Worm (Caenorhabditis elegans) whole organism, L1 larva: ENCODE data around the gene farl-11.
A peak's percentile ranks its signal among the peaks of the same experiment; 100 is the strongest.
"Not testable (repeated sequence)": the region's sequence is repeated elsewhere in the genome, so short reads cannot be mapped to it uniquely, and the experiment has no call there.

ENCODE experiments used
- ama-1 ChIP-seq: fragments of 150-350 bp; optimal IDR thresholded peaks from 2 replicates; lab custom pipeline; 2014
- blmp-1 ChIP-seq: fragments of 150-350 bp; optimal IDR thresholded peaks from 2 replicates; lab custom pipeline; 2014; ENCODE audit warnings: missing biosample characterization, missing genetic modification characterization
- ceh-63 ChIP-seq: fragments of 200-800 bp; sonication (Bioruptor generic); optimal IDR thresholded peaks from 2 replicates; lab custom pipeline; 2018; ENCODE audit warnings: mild to moderate bottlenecking, missing genetic modification characterization, missing compliant biosample characterization
- ceh-8 ChIP-seq: fragments of 200-800 bp; sonication (Bioruptor generic); optimal IDR thresholded peaks from 2 replicates; lab custom pipeline; 2018; ENCODE audit warnings: mild to moderate bottlenecking, missing genetic modification characterization, moderate library complexity, missing compliant biosample characterization
- ceh-88 ChIP-seq: fragments of 200-800 bp; sonication (Bioruptor generic); IDR thresholded peaks from 2 replicates; pipeline ENCODE4 v1.3.6; 2022; ENCODE audit warnings: missing genetic modification characterization, missing compliant biosample characterization
- dpl-1 ChIP-seq, 3 experiments: fragments of 150-350 bp in 2 of 3; sonication (generic microtip) in 1 of 3; optimal IDR thresholded peaks; 2 replicates each; lab custom pipeline; 2014 to 2017; ENCODE audit warnings: missing biosample characterization in 3 of 3, missing genetic modification characterization in 3 of 3, missing genetic modification reagents in 3 of 3
- dsc-1 ChIP-seq: sonication (generic microtip); optimal IDR thresholded peaks from 2 replicates; lab custom pipeline; 2016; ENCODE audit warnings: mild to moderate bottlenecking, missing genetic modification characterization, missing compliant biosample characterization
- efl-1 ChIP-seq, 4 experiments: fragments of 150-350 bp; optimal IDR thresholded peaks in 3 of 4; peaks in 1 of 4; 1 replicate in 1 of 4; 2 replicates in 3 of 4; lab custom pipeline; 2014; ENCODE audit warnings: missing biosample characterization in 2 of 4, missing genetic modification characterization in 2 of 4, missing genetic modification reagents in 2 of 4
- elt-3 ChIP-seq, 6 experiments: fragments of 150-350 bp in 1 of 6; sonication (generic microtip); optimal IDR thresholded peaks; 2 replicates each; lab custom pipeline; 2017 to 2018; ENCODE audit warnings: missing biosample characterization in 6 of 6, missing genetic modification characterization in 6 of 6, inconsistent platforms in 1 of 6
- ets-5 ChIP-seq: fragments of 200-800 bp; sonication (Bioruptor generic); IDR thresholded peaks from 2 replicates; pipeline ENCODE4 v1.3.6; 2022; ENCODE audit warnings: missing genetic modification characterization, missing compliant biosample characterization
- fos-1 ChIP-seq: fragments of 150-350 bp; optimal IDR thresholded peaks from 2 replicates; lab custom pipeline; 2014; ENCODE audit warnings: missing biosample characterization, missing genetic modification characterization
- grh-1 ChIP-seq: fragments of 200-800 bp; sonication (Bioruptor generic); IDR thresholded peaks from 2 replicates; pipeline ENCODE4 v1.3.6; 2022; ENCODE audit warnings: missing genetic modification reagents, missing genetic modification characterization, missing compliant biosample characterization
- irx-1 ChIP-seq: sonication (generic microtip); optimal IDR thresholded peaks from 2 replicates; lab custom pipeline; 2016; ENCODE audit warnings: missing genetic modification characterization, missing compliant biosample characterization
- isw-1 ChIP-seq: fragments of 200-800 bp; sonication (Bioruptor generic); IDR thresholded peaks from 2 replicates; pipeline ENCODE4 v1.3.6; 2022; ENCODE audit warnings: missing genetic modification characterization, missing compliant biosample characterization
- lin-14 ChIP-seq: fragments of 200-800 bp; sonication (Bioruptor generic); optimal IDR thresholded peaks from 2 replicates; lab custom pipeline; 2018; ENCODE audit warnings: mild to moderate bottlenecking, missing genetic modification characterization, moderate library complexity, missing compliant biosample characterization
- lin-35 ChIP-seq, 2 experiments: fragments of 150-350 bp; optimal IDR thresholded peaks; 2 replicates each; lab custom pipeline; 2014; ENCODE audit warnings: missing biosample characterization in 2 of 2, missing genetic modification characterization in 2 of 2, missing genetic modification reagents in 2 of 2
- lir-3 ChIP-seq: sonication (generic microtip); optimal IDR thresholded peaks from 2 replicates; lab custom pipeline; 2016; ENCODE audit warnings: mild to moderate bottlenecking, missing genetic modification characterization, moderate library complexity, missing compliant biosample characterization; ENCODE audit not compliant: poor library complexity
- lsy-2 ChIP-seq, 2 experiments: fragments of 150-350 bp; optimal IDR thresholded peaks; 2 replicates each; lab custom pipeline; 2014; ENCODE audit warnings: missing biosample characterization in 2 of 2, missing genetic modification characterization in 2 of 2
- mab-9 ChIP-seq: fragments of 200-800 bp; sonication (Bioruptor generic); IDR thresholded peaks from 2 replicates; pipeline ENCODE4 v1.3.6; 2022; ENCODE audit warnings: missing genetic modification reagents, missing genetic modification characterization, missing compliant biosample characterization
- mdl-1 ChIP-seq, 2 experiments: fragments of 150-350 bp; optimal IDR thresholded peaks; 2 replicates each; lab custom pipeline; 2014 to 2017; ENCODE audit warnings: missing biosample characterization in 2 of 2, missing genetic modification characterization in 2 of 2, inconsistent platforms in 1 of 2
- mep-1 ChIP-seq: fragments of 150-350 bp; optimal IDR thresholded peaks from 2 replicates; lab custom pipeline; 2014; ENCODE audit warnings: missing biosample characterization, missing genetic modification characterization
- nhr-19 ChIP-seq: fragments of 200-800 bp; sonication (Bioruptor generic); conservative IDR thresholded peaks from 2 replicates; pipeline ENCODE4 v1.3.6; 2022; ENCODE audit warnings: missing genetic modification characterization, missing compliant biosample characterization
- nhr-20 ChIP-seq: sonication (generic microtip); optimal IDR thresholded peaks from 2 replicates; lab custom pipeline; 2016; ENCODE audit warnings: mild to moderate bottlenecking, missing genetic modification characterization, missing compliant biosample characterization
- nhr-47 ChIP-seq: sonication (generic microtip); optimal IDR thresholded peaks from 2 replicates; lab custom pipeline; 2016; ENCODE audit warnings: mild to moderate bottlenecking, missing genetic modification characterization, moderate library complexity, missing compliant biosample characterization
- nhr-71 ChIP-seq: sonication (generic microtip); optimal IDR thresholded peaks from 2 replicates; lab custom pipeline; 2016; ENCODE audit warnings: mild to moderate bottlenecking, missing genetic modification characterization, moderate library complexity, missing compliant biosample characterization
- nhr-85 ChIP-seq: sonication (generic microtip); peaks from one replicate; lab custom pipeline; 2016; ENCODE audit warnings: missing genetic modification characterization, inconsistent platforms, missing compliant biosample characterization
- nhr-90 ChIP-seq: sonication (generic microtip); optimal IDR thresholded peaks from 2 replicates; lab custom pipeline; 2016; ENCODE audit warnings: mild to moderate bottlenecking, missing genetic modification characterization, missing compliant biosample characterization; ENCODE audit not compliant: poor library complexity
- pax-3 ChIP-seq: fragments of 200-800 bp; sonication (Bioruptor generic); optimal IDR thresholded peaks from 2 replicates; lab custom pipeline; 2018; ENCODE audit warnings: mild to moderate bottlenecking, missing genetic modification characterization, moderate library complexity, missing compliant biosample characterization
- pqm-1 ChIP-seq: sonication (generic microtip); optimal IDR thresholded peaks from 3 replicates; lab custom pipeline; 2017; ENCODE audit warnings: missing biosample characterization, missing genetic modification characterization
- rnt-1 ChIP-seq: sonication (generic microtip); optimal IDR thresholded peaks from 2 replicates; lab custom pipeline; 2016; ENCODE audit warnings: mild to moderate bottlenecking, missing genetic modification characterization, moderate library complexity, missing compliant biosample characterization
- snu-23 ChIP-seq: sonication (generic microtip); optimal IDR thresholded peaks from 2 replicates; lab custom pipeline; 2016; ENCODE audit warnings: missing genetic modification characterization, missing compliant biosample characterization
- sptf-1 ChIP-seq: fragments of 150-350 bp; optimal IDR thresholded peaks from 2 replicates; lab custom pipeline; 2014; ENCODE audit warnings: missing biosample characterization, missing genetic modification characterization
- swsn-7 ChIP-seq: sonication (generic microtip); optimal IDR thresholded peaks from 2 replicates; lab custom pipeline; 2016; ENCODE audit warnings: missing genetic modification characterization, missing compliant biosample characterization
- unc-86 ChIP-seq: sonication (generic microtip); optimal IDR thresholded peaks from 2 replicates; lab custom pipeline; 2016; ENCODE audit warnings: missing genetic modification characterization, missing compliant biosample characterization
- unc-98 ChIP-seq: fragments of 200-800 bp; sonication (Bioruptor generic); IDR thresholded peaks from 2 replicates; pipeline ENCODE4 v1.3.6; 2022; ENCODE audit warnings: missing genetic modification characterization, missing compliant biosample characterization
- vab-15 ChIP-seq: sonication (generic microtip); optimal IDR thresholded peaks from 2 replicates; lab custom pipeline; 2017; ENCODE audit warnings: missing genotype, mild to moderate bottlenecking, missing genetic modification characterization, missing compliant biosample characterization
- xbp-1 ChIP-seq: sonication (generic microtip); optimal IDR thresholded peaks from 2 replicates; lab custom pipeline; 2016; ENCODE audit warnings: missing genetic modification characterization, missing compliant biosample characterization
- zip-4 ChIP-seq: fragments of 200-800 bp; sonication (Bioruptor generic); optimal IDR thresholded peaks from 2 replicates; lab custom pipeline; 2018; ENCODE audit warnings: mild to moderate bottlenecking, missing genetic modification characterization, moderate library complexity, missing compliant biosample characterization

The farl-11 gene

DNA sequence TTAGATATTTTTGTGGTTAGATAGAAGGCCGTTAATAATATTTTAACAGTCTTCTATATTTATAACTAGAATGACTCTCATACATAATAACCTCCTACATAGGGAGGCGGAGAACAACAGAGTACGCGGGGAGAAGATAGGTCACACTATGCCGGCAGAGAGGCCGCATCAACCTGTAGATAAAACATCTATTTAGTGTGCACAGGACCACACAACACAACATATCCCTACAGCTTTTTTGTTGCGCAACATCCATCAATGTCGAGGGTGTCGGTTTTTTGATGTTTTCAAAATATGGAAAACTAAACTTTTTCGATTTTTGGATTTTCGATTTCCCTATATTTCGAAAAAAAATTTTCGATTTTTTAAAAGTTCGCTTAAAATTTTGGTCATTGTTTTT lies 14.0 kb downstream of the farl-11 start:
- TF ChIP-seq irx-1 (tag; lab: Kevin White, UChicago) (no peak), efl-1 (optimal IDR thresholded peaks at IDR 0.05; lab: Kevin White, UChicago) (no peak), efl-1 (GFP tag; optimal IDR thresholded peaks at IDR 0.05 in 1 of 2; lab: Kevin White, UChicago) (peak in 1 of 2 experiments; percentile 2)

DNA sequence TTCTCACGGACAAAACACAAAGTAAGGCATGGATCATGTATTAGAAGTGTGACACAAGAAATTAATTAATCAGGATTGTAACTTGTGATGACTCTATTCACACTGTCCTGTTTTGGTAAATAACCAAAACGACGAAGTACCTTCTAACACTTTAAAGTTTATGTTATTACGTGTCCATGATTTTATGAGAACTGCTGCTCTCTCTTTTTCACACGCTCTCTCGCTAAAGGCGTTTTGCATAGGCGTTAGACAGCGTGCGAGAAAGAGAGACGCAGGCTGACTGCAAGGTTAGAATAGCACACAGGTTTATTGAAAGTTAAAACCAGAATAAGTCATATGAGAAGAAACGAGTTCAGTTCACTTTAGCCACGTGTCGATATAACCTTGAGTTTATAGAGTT lies 14.8 kb downstream of the farl-11 start:
- TF ChIP-seq vab-15 (tag; lab: Kevin White, UChicago) (peak; percentile 69), isw-1 (GFP tag; lab: Robert Waterston, UW) (peak; percentile 12; the same call in 1 of the 2 replicates), mep-1 (tag; lab: Kevin White, UChicago) (peak; percentile 42), nhr-47 (tag; lab: Kevin White, UChicago) (peak; percentile 39), ceh-88 (GFP tag; lab: Robert Waterston, UW) (peak; percentile 25; the same call in 1 of the 2 replicates), ama-1 (lab: Kevin White, UChicago) (no peak), lir-3 (peak; percentile 41), blmp-1 (peak; percentile 12), efl-1 (optimal IDR thresholded peaks at IDR 0.05; lab: Kevin White, UChicago) (peak; percentile 44), efl-1 (GFP tag; optimal IDR thresholded peaks at IDR 0.05 in 1 of 2; lab: Kevin White, UChicago) (no peak), ets-5 (GFP tag; lab: Robert Waterston, UW) (no peak), zip-4 (GFP tag; lab: Kevin White, UChicago) (no peak), pax-3 (peak; percentile 24), xbp-1 (peak; percentile 58), lin-14 (GFP tag; lab: Kevin White, UChicago) (peak; percentile 89), snu-23 (GFP tag; lab: Kevin White, UChicago) (peak; percentile 73), lsy-2 (tag; optimal IDR thresholded peaks at IDR 0.05; lab: Kevin White, UChicago) (peak; percentile 26 to 54), nhr-71 (tag; lab: Kevin White, UChicago) (peak; percentile 82), mab-9 (peak; percentile 39; the same call in 1 of the 2 replicates), sptf-1 (tag; lab: Kevin White, UChicago) (no peak), unc-98 (GFP tag; lab: Robert Waterston, UW) (no peak), grh-1 (GFP tag; lab: Robert Waterston, UW) (peak; percentile 96), nhr-90 (tag; lab: Kevin White, UChicago) (peak; percentile 59), nhr-20 (tag; lab: Kevin White, UChicago) (peak; percentile 83), irx-1 (tag; lab: Kevin White, UChicago) (peak; percentile 0), nhr-85 (tag; lab: Kevin White, UChicago) (peak; percentile 98), dsc-1 (peak; percentile 6), unc-86 (tag; lab: Kevin White, UChicago) (no peak), dpl-1 (GFP tag; optimal IDR thresholded peaks at IDR 0.05; lab: Kevin White, UChicago) (peak in 1 of 3 experiments; percentile 13), nhr-19 (GFP tag; lab: Robert Waterston, UW) (peak; percentile 55), ceh-63 (GFP tag; lab: Kevin White, UChicago) (no peak), mdl-1 (tag; optimal IDR thresholded peaks at IDR 0.05; lab: Kevin White, UChicago) (peak in 1 of 2 experiments; percentile 38), ceh-8 (GFP tag; lab: Kevin White, UChicago) (no peak), rnt-1 (peak; percentile 12), swsn-7 (peak; percentile 47), elt-3 (tag; optimal IDR thresholded peaks at IDR 0.05; lab: Kevin White, UChicago) (peak in 1 of 6 experiments; percentile 44), lin-35 (GFP tag; optimal IDR thresholded peaks at IDR 0.05; lab: Kevin White, UChicago) (peak in 1 of 2 experiments; percentile 51)

DNA sequence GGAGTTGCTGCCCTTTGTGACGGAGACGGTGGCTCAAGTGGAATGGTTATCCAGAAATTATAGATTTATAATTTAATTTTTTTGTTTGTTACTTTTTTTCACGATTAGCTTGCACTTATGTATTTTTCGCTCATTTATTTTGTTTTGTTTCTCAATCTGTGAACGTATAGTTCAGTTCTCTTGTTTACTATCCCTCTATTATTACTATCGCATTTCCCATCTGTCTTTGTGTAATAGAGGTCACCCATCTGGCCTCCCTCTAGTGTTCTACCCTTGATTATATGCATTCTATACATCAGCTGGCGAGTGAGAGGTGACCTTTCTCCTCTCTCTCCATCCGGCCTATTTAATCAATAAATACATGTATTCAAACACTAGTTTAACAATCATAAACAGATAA lies 20.8 kb downstream of the farl-11 start, which contains the start of the genes T02G5.14 and T02G5.15:
Gene T02G5.14, plus strand, starts transcription at position 301 of the 400 bp plus-strand sequence.
Gene T02G5.15, plus strand, starts transcription at position 301 of the 400 bp plus-strand sequence.
- not testable (repeated sequence) for TF ChIP-seq pqm-1 (tag; lab: Kevin White, UChicago); fos-1 (tag; lab: Kevin White, UChicago); dpl-1 (GFP tag; optimal IDR thresholded peaks at IDR 0.05; lab: Kevin White, UChicago)
